Worm (Caenorhabditis elegans) whole organism, L4 larva: ENCODE measurements around the gene rgs-3.

Source experiments
- D1046.2 ChIP-seq: fragments of 200-800 bp; sonication (Bioruptor generic); IDR thresholded peaks from 2 replicates; pipeline ENCODE4 v1.3.6; 2022; ENCODE audit warnings: missing genetic modification characterization, missing compliant biosample characterization
- F44E2.7 ChIP-seq: fragments of 200-800 bp; sonication (Bioruptor generic); IDR thresholded peaks from 2 replicates; pipeline ENCODE4 v2.1.2; 2022; ENCODE audit warnings: missing genetic modification characterization, missing compliant biosample characterization
- F49E8.2 ChIP-seq: sonication (generic microtip); optimal IDR thresholded peaks from 2 replicates; lab custom pipeline; 2016; ENCODE audit warnings: missing compliant biosample characterization, mild to moderate bottlenecking, missing genetic modification characterization, borderline replicate concordance
- T26A8.4 ChIP-seq: fragments of 200-800 bp; sonication (Bioruptor generic); IDR thresholded peaks from 2 replicates; pipeline ENCODE4 v1.3.6; 2022; ENCODE audit warnings: missing genetic modification characterization, missing compliant biosample characterization
- ZK337.2 ChIP-seq: fragments of 200-800 bp; sonication (Bioruptor generic); IDR thresholded peaks from 2 replicates; pipeline ENCODE4 v1.3.6; 2022; ENCODE audit warnings: missing genetic modification reagents, missing genetic modification characterization, missing compliant biosample characterization
- aha-1 ChIP-seq: fragments of 150-350 bp; peaks from one replicate; lab custom pipeline; 2014; ENCODE audit warnings: missing biosample characterization, missing genetic modification characterization
- ama-1 ChIP-seq: fragments of 150-350 bp; optimal IDR thresholded peaks from 2 replicates; lab custom pipeline; 2014; ENCODE audit warnings: inconsistent platforms, mixed read lengths
- ceh-20 ChIP-seq: fragments of 200-800 bp; sonication (Bioruptor generic); IDR thresholded peaks from 2 replicates; pipeline ENCODE4 v1.3.6; 2022; ENCODE audit warnings: missing genetic modification reagents, missing genetic modification characterization, missing compliant biosample characterization
- ceh-28 ChIP-seq: fragments of 150-350 bp; optimal IDR thresholded peaks from 2 replicates; lab custom pipeline; 2014; ENCODE audit warnings: missing biosample characterization, missing genetic modification reagents, missing genetic modification characterization
- ceh-44 ChIP-seq: fragments of 200-800 bp; sonication (Bioruptor generic); IDR thresholded peaks from 2 replicates; pipeline ENCODE4 v1.3.6; 2022; ENCODE audit warnings: missing genetic modification reagents, missing genetic modification characterization, missing compliant biosample characterization
- ces-1 ChIP-seq: fragments of 150-350 bp; sonication (generic microtip); optimal IDR thresholded peaks from 4 replicates; lab custom pipeline; 2014; ENCODE audit warnings: missing biosample characterization, missing genetic modification reagents, missing genetic modification characterization
- cey-2 ChIP-seq: sonication (generic microtip); optimal IDR thresholded peaks from 3 replicates; lab custom pipeline; 2017; ENCODE audit warnings: missing genetic modification characterization, mild to moderate bottlenecking, missing compliant biosample characterization, antibody characterized with exemption, borderline replicate concordance; ENCODE audit not compliant: insufficient read depth
- daf-19 ChIP-seq: fragments of 200-800 bp; sonication (Bioruptor generic); conservative IDR thresholded peaks from 2 replicates; pipeline ENCODE4 v1.3.6; 2022; ENCODE audit warnings: missing genetic modification characterization, missing compliant biosample characterization
- dmd-6 ChIP-seq: fragments of 200-800 bp; sonication (Bioruptor generic); IDR thresholded peaks from 2 replicates; pipeline ENCODE4 v1.3.6; 2022; ENCODE audit warnings: missing genetic modification reagents, missing genetic modification characterization, missing compliant biosample characterization
- dpl-1 ChIP-seq: fragments of 150-350 bp; optimal IDR thresholded peaks from 2 replicates; lab custom pipeline; 2014; ENCODE audit warnings: missing biosample characterization, missing genetic modification reagents, missing genetic modification characterization
- egl-27 ChIP-seq: sonication (generic microtip); optimal IDR thresholded peaks from 3 replicates; lab custom pipeline; 2017; ENCODE audit warnings: missing biosample characterization, missing genetic modification reagents, missing genetic modification characterization
- egl-43 ChIP-seq: fragments of 200-800 bp; sonication (Bioruptor generic); IDR thresholded peaks from 2 replicates; pipeline ENCODE4 v1.3.6; 2022; ENCODE audit warnings: missing genetic modification reagents, missing genetic modification characterization, missing compliant biosample characterization
- fos-1 ChIP-seq: fragments of 150-350 bp; optimal IDR thresholded peaks from 2 replicates; lab custom pipeline; 2014; ENCODE audit warnings: missing biosample characterization, missing genetic modification characterization
- hlh-11 ChIP-seq: fragments of 200-800 bp; sonication (Bioruptor generic); optimal IDR thresholded peaks from 2 replicates; lab custom pipeline; 2018; ENCODE audit warnings: mild to moderate bottlenecking, missing genetic modification characterization, missing compliant biosample characterization
- jun-1 ChIP-seq: fragments of 150-350 bp; optimal IDR thresholded peaks from 2 replicates; lab custom pipeline; 2014; ENCODE audit warnings: missing biosample characterization, missing genetic modification reagents, missing genetic modification characterization
- mep-1 ChIP-seq: fragments of 150-350 bp; sonication (generic microtip); optimal IDR thresholded peaks from 3 replicates; lab custom pipeline; 2014; ENCODE audit warnings: missing biosample characterization, missing genetic modification characterization
- mes-2 ChIP-seq: sonication (generic microtip); optimal IDR thresholded peaks from 2 replicates; lab custom pipeline; 2016; ENCODE audit warnings: missing genotype, mild to moderate bottlenecking, missing genetic modification characterization, missing compliant biosample characterization; ENCODE audit not compliant: poor library complexity, severe bottlenecking
- mxl-3 ChIP-seq: fragments of 200-800 bp; sonication (Bioruptor generic); optimal IDR thresholded peaks from 2 replicates; lab custom pipeline; 2018; ENCODE audit warnings: mild to moderate bottlenecking, missing genetic modification characterization, missing compliant biosample characterization
- nhr-111 ChIP-seq: fragments of 200-800 bp; sonication (Bioruptor generic); optimal IDR thresholded peaks from 2 replicates; lab custom pipeline; 2018; ENCODE audit warnings: mild to moderate bottlenecking, missing genetic modification characterization, missing compliant biosample characterization
- nhr-42 ChIP-seq: fragments of 200-800 bp; sonication (Bioruptor generic); IDR thresholded peaks from 2 replicates; pipeline ENCODE4 v1.3.6; 2022; ENCODE audit warnings: missing genetic modification characterization, missing compliant biosample characterization
- nhr-48 ChIP-seq: sonication (generic microtip); optimal IDR thresholded peaks from 2 replicates; lab custom pipeline; 2016; ENCODE audit warnings: mild to moderate bottlenecking, missing genetic modification characterization, missing compliant biosample characterization
- nhr-77 ChIP-seq: fragments of 150-350 bp; optimal IDR thresholded peaks from 2 replicates; lab custom pipeline; 2014; ENCODE audit warnings: missing biosample characterization, missing genetic modification characterization
- rbr-2 ChIP-seq: sonication (generic microtip); optimal IDR thresholded peaks from 2 replicates; lab custom pipeline; 2016; ENCODE audit warnings: missing genotype, missing genetic modification characterization, missing compliant biosample characterization
- sdz-12 ChIP-seq: fragments of 200-800 bp; sonication (Bioruptor generic); optimal IDR thresholded peaks from 2 replicates; lab custom pipeline; 2018; ENCODE audit warnings: mild to moderate bottlenecking, missing genetic modification characterization, missing compliant biosample characterization
- set-16 ChIP-seq: fragments of 200-800 bp; sonication (Bioruptor generic); IDR thresholded peaks from 2 replicates; pipeline ENCODE4 v1.3.6; 2022; ENCODE audit warnings: missing genetic modification reagents, missing genetic modification characterization, missing compliant biosample characterization
- unc-62 ChIP-seq, 3 experiments: fragments of 150-350 bp in 1 of 3; sonication (generic microtip); optimal IDR thresholded peaks in 2 of 3; peaks in 1 of 3; 1 replicate in 1 of 3; 2 replicates in 2 of 3; lab custom pipeline; 2014 to 2017; ENCODE audit warnings: missing biosample characterization in 3 of 3, missing genetic modification characterization in 3 of 3, missing genetic modification reagents in 3 of 3, missing genotype in 1 of 3
- zfp-2 ChIP-seq: sonication (generic microtip); optimal IDR thresholded peaks from 2 replicates; lab custom pipeline; 2016; ENCODE audit warnings: mild to moderate bottlenecking, missing genetic modification characterization, missing compliant biosample characterization
- zfp-3 ChIP-seq: fragments of 200-800 bp; sonication (Bioruptor generic); conservative IDR thresholded peaks from 2 replicates; pipeline ENCODE4 v1.3.6; 2022; ENCODE audit warnings: missing genetic modification reagents, missing genetic modification characterization, missing compliant biosample characterization
- zip-11 ChIP-seq: fragments of 200-800 bp; sonication (Bioruptor generic); IDR thresholded peaks from 2 replicates; pipeline ENCODE4 v1.3.6; 2022; ENCODE audit warnings: missing genetic modification characterization, missing compliant biosample characterization
- ztf-11 ChIP-seq: fragments of 150-350 bp; optimal IDR thresholded peaks from 2 replicates; lab custom pipeline; 2014; ENCODE audit warnings: missing biosample characterization, missing genetic modification characterization

rgs-3 gene

ce11 chrII:6097441-6097840 lies 2.2 kb upstream of the rgs-3 start, which contains the start of the genes tpp-2 and rbbp-5 (continued):
- peak; percentile 78 for TF ChIP-seq dpl-1 (GFP tag; lab: Kevin White, UChicago)
- no peak for TF ChIP-seq ces-1
- peak; percentile 3 for TF ChIP-seq F49E8.2
- TF ChIP-seq zfp-3 = no peak
- no peak for TF ChIP-seq nhr-111 (GFP tag; lab: Kevin White, UChicago)
- peak; percentile 84 for TF ChIP-seq ZK337.2 (GFP tag; lab: Robert Waterston, UW)
- no peak for TF ChIP-seq egl-43 (GFP tag; lab: Robert Waterston, UW)
- TF ChIP-seq ztf-11 = no peak
- TF ChIP-seq D1046.2 (GFP tag; lab: Robert Waterston, UW) = no peak

ce11 chrII:6101475-6101874 lies 1.9 kb downstream of the rgs-3 start:
- no peak for TF ChIP-seq ZK337.2 (GFP tag; lab: Robert Waterston, UW)
- TF ChIP-seq zfp-2 (tag; lab: Kevin White, UChicago) = no peak
- no peak for TF ChIP-seq F44E2.7 (GFP tag; lab: Robert Waterston, UW)
- no peak for TF ChIP-seq dmd-6 (GFP tag; lab: Robert Waterston, UW)

DNA sequence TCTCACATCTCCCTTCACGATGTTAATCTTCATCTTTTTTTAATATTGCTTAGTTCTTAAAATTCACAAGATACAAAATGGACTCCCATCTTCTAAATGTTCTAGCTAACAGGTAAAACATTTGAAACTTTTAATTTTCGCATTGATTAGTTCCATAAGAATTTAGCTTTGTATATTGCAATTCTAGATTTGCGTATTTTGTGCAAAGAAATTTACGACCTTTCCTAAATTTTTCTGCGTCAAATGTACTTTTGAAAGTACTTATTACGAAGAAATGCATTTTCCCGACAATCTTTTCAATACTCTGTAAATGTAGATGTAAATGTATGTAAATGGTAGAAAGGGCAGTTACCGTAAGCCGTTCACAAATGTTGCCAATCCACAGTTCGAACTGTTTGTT lies 4.4 kb downstream of the rgs-3 start:
- no peak for TF ChIP-seq nhr-77 (tag; lab: Kevin White, UChicago)
- peak in 1 of 2 experiments; percentile 94 for TF ChIP-seq unc-62 (GFP tag; optimal IDR thresholded peaks at IDR 0.05 in 1 of 2; lab: Kevin White, UChicago)
- no peak for TF ChIP-seq unc-62 (tag; optimal IDR thresholded peaks at IDR 0.05; lab: Kevin White, UChicago)

DNA sequence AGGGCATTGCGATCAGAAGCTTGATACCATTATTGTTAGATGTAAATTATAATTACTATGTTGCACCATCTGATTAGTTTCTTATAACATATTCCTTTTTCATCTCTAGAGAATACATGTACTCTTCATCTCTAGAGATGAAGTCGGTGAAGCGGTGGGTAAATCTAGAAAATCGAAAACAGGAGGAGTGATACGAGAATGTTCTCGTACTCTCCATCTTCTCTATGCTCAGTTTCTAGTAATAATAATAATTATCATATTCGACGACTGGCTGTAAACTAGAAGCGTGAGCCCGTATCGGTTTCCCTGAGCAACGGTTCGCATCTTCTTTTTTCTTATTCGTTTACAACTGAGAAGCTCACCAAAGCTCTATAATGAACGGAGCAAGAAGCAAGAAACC lies 8.2 kb downstream of the rgs-3 start:
- TF ChIP-seq aha-1 (tag; lab: Kevin White, UChicago) = peak; percentile 90
- TF ChIP-seq sdz-12 = no peak

ce11 chrII:6109989-6110388 lies 10.4 kb downstream of the rgs-3 start:
- TF ChIP-seq ama-1 (lab: Kevin White, UChicago) (no peak), egl-27 (tag; lab: Kevin White, UChicago) (no peak), zip-11 (GFP tag; lab: Robert Waterston, UW) (no peak), daf-19 (GFP tag; lab: Robert Waterston, UW) (no peak), ceh-28 (no peak), T26A8.4 (GFP tag; lab: Robert Waterston, UW) (no peak), mxl-3 (no peak), mep-1 (tag; lab: Kevin White, UChicago) (no peak), cey-2 (no peak), nhr-48 (no peak), rbr-2 (tag; lab: Kevin White, UChicago) (no peak), jun-1 (tag; lab: Kevin White, UChicago) (no peak), ZK337.2 (GFP tag; lab: Robert Waterston, UW) (no peak), set-16 (GFP tag; lab: Robert Waterston, UW) (no peak), nhr-42 (GFP tag; lab: Robert Waterston, UW) (no peak), ceh-44 (GFP tag; lab: Robert Waterston, UW) (no peak), hlh-11 (tag; lab: Kevin White, UChicago) (no peak), ceh-20 (GFP tag; lab: Robert Waterston, UW) (no peak), mes-2 (tag; lab: Kevin White, UChicago) (no peak), fos-1 (no peak)
